Worm (Caenorhabditis elegans) whole organism, young adult: ENCODE data around the gene F49C12.1.

ENCODE experiments used
- C17E4.6 ChIP-seq: fragments of 200-800 bp; sonication (Bioruptor generic); IDR thresholded peaks from 2 replicates; pipeline ENCODE4 v1.3.6; 2022; ENCODE audit warnings: missing genetic modification reagents, missing genetic modification characterization, missing compliant biosample characterization
- T07F8.4 ChIP-seq: sonication (generic microtip); optimal IDR thresholded peaks from 2 replicates; lab custom pipeline; 2016; ENCODE audit warnings: mild to moderate bottlenecking, missing genetic modification characterization, moderate library complexity, missing compliant biosample characterization
- akir-1 ChIP-seq: fragments of 200-800 bp; sonication (Bioruptor generic); optimal IDR thresholded peaks from 2 replicates; lab custom pipeline; 2018; ENCODE audit warnings: mild to moderate bottlenecking, missing genetic modification characterization, moderate library complexity, missing compliant biosample characterization
- ama-1 ChIP-seq, 3 experiments: fragments of 150-350 bp in 1 of 3; sonication (generic microtip) in 2 of 3; optimal IDR thresholded peaks; 2 replicates each; lab custom pipeline; 2014 to 2018; ENCODE audit warnings: missing biosample characterization in 2 of 3, missing genetic modification characterization in 2 of 3, missing genetic modification reagents in 2 of 3
- cebp-1 ChIP-seq, 2 experiments: fragments of 200-800 bp in 1 of 2; sonication (Bioruptor generic) in 1 of 2; sonication (generic microtip) in 1 of 2; IDR thresholded peaks in 1 of 2; optimal IDR thresholded peaks in 1 of 2; 2 replicates each; pipeline versions ENCODE4 v1.3.6 to Lab custom; 2017 to 2022; ENCODE audit warnings: missing compliant biosample characterization in 2 of 2, missing genetic modification characterization in 2 of 2, mild to moderate bottlenecking in 1 of 2, missing genetic modification reagents in 1 of 2, moderate library complexity in 1 of 2
- dox-1 ChIP-seq: fragments of 200-800 bp; sonication (Bioruptor generic); IDR thresholded peaks from 2 replicates; pipeline ENCODE4 v1.3.6; 2022; ENCODE audit warnings: missing genetic modification reagents, missing genetic modification characterization, missing compliant biosample characterization
- dpff-1 ChIP-seq: sonication (generic microtip); optimal IDR thresholded peaks from 2 replicates; lab custom pipeline; 2017; ENCODE audit warnings: mild to moderate bottlenecking, missing genetic modification characterization, missing compliant biosample characterization
- hlh-26 ChIP-seq: fragments of 200-800 bp; sonication (Bioruptor generic); conservative IDR thresholded peaks from 2 replicates; pipeline ENCODE4 v1.3.6; 2022; ENCODE audit warnings: missing genetic modification reagents, missing genetic modification characterization, missing compliant biosample characterization
- hmg-20 ChIP-seq: fragments of 200-800 bp; sonication (Bioruptor generic); IDR thresholded peaks from 2 replicates; pipeline ENCODE4 v1.3.6; 2022; ENCODE audit warnings: missing genetic modification reagents, missing genetic modification characterization, missing compliant biosample characterization
- tbx-9 ChIP-seq: sonication (generic microtip); optimal IDR thresholded peaks from 2 replicates; lab custom pipeline; 2016; ENCODE audit warnings: borderline replicate concordance, missing genetic modification characterization, inconsistent platforms, missing compliant biosample characterization
- unc-130 ChIP-seq: sonication (generic microtip); optimal IDR thresholded peaks from 2 replicates; lab custom pipeline; 2016; ENCODE audit warnings: missing genetic modification reagents, missing genetic modification characterization, missing compliant biosample characterization
- unc-62 ChIP-seq: fragments of 150-350 bp; optimal IDR thresholded peaks from 2 replicates; lab custom pipeline; 2014; ENCODE audit warnings: missing biosample characterization, missing genetic modification reagents, missing genetic modification characterization

- no peak for TF ChIP-seq dox-1
- TF ChIP-seq ama-1 (optimal IDR thresholded peaks at IDR 0.05; lab: Kevin White, UChicago), result no peak
- no peak for TF ChIP-seq ama-1 (GFP tag; optimal IDR thresholded peaks at IDR 0.05; lab: Kevin White, UChicago)
- no peak for TF ChIP-seq C17E4.6 (GFP tag; lab: Robert Waterston, UW)
- TF ChIP-seq unc-130 (GFP tag; lab: Kevin White, UChicago), result no peak
- TF ChIP-seq akir-1 (GFP tag; lab: Kevin White, UChicago), result no peak
- no peak for TF ChIP-seq cebp-1 (GFP tag; IDR thresholded peaks at IDR 0.05; lab: Robert Waterston, UW)
- TF ChIP-seq cebp-1 (tag; optimal IDR thresholded peaks at IDR 0.05; lab: Kevin White, UChicago), result no peak
- no peak for TF ChIP-seq tbx-9 (tag; lab: Kevin White, UChicago)
- no peak for TF ChIP-seq dpff-1
- no peak for TF ChIP-seq hmg-20
- TF ChIP-seq T07F8.4 (tag; lab: Kevin White, UChicago), result no peak
- no peak for TF ChIP-seq hlh-26 (GFP tag; lab: Robert Waterston, UW)
- TF ChIP-seq unc-62 (GFP tag; lab: Kevin White, UChicago), result no peak
Observed at ce11 chrIV:9264513-9264912, 31.6 kb downstream of the F49C12.1 start.
